Fruit fly (Drosophila melanogaster) whole organism, adult: ENCODE data around the gene CG14326.

ENCODE experiments used
- CG14711 ChIP-seq: fragments of 200-800 bp; sonication (Bioruptor generic); optimal IDR thresholded peaks from 2 replicates; lab custom pipeline; 2018; ENCODE audit warnings: missing biosample characterization, mild to moderate bottlenecking, missing genetic modification characterization, moderate library complexity
- bab1 ChIP-seq: fragments of 200-800 bp; sonication (Bioruptor generic); optimal IDR thresholded peaks from 3 replicates; lab custom pipeline; 2019; ENCODE audit warnings: missing biosample characterization, mild to moderate bottlenecking, missing genetic modification characterization, moderate library complexity
- cnc ChIP-seq, 2 experiments: fragments of >200 bp; optimal IDR thresholded peaks; 2 replicates each; lab custom pipeline; 2017

DNA sequence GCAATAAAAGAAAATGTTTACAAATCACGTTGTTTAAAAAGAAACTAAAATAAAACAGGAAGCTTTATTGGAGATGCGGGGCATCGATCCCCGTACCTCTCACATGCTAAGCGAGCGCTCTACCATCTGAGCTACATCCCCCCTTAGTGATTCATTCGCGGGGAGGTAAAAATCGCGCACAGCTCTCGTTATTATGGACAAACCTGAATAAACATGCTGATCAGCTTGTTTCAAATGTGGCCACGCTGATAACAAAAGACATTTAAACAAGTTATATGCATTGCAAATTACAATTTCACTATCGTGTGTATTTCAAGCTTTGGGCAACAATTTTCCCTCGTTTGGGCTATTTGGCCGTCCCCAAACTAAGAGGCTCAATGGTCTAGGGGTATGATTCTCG lies 26.3 kb downstream of the CG14326 start:
- TF ChIP-seq CG14711: no peak
- TF ChIP-seq cnc (optimal IDR thresholded peaks at IDR 0.05; lab: Kevin White, UChicago): no peak
- peak; percentile 41 for TF ChIP-seq bab1 (GFP tag; lab: Kevin White, UChicago)
